Fruit fly (Drosophila melanogaster): ENCODE measurements around the gene CG12099.
A peak's percentile ranks its signal among the peaks of the same experiment; 100 is the strongest.

Gene CG12099

DNA sequence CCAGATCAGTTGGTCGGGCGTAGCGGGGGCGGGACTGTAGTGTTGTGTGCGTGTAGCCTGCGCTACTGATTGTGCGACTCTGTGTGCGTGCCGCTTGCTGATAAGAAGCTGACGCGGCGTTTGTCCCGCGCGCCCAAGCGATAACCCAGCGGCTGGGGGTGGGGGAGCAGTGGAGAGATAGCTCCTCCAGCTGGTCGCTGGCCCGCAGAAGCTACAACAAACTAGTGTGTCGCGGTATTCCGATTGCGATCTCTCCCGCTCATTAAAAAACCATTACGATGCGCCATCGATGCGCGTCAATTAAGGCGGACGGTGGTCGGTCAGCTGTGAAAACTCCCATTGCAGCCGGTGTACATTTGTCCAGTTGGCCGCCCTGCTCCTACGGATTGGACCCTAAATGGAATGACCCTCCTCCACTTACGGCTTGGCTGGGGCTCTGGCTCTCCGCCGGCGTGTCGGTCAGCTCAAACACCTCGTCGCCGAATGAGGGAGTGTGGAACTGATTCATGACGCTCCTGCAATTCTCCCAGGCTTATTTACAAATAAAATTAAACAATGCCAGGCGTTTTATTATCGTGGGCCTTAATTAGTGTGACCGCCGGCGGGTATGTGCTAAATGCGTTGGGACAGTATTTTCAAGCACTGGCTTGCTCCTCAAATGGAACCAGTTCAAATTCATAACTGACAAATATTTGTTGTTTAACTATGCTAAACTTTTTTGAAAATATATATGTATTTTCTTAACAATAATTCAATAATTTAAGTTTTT, 44.0 kb upstream of the CG12099 start, which contains the start of gene CG12104 (continued):
- no peak for TF ChIP-seq CG8944 (GFP tag; optimal IDR thresholded peaks at IDR 0.05)
- TF ChIP-seq CG17186 (GFP tag; optimal IDR thresholded peaks at IDR 0.05), result peak; percentile 18
- no peak for TF ChIP-seq CG11504 (tag; optimal IDR thresholded peaks at IDR 0.05)
- TF ChIP-seq Dek (tag; optimal IDR thresholded peaks at IDR 0.05), result no peak
- TF ChIP-seq Atf6 (GFP tag; IDR thresholded peaks at IDR 0.05), result no peak
- no peak for TF ChIP-seq cas (GFP tag; IDR thresholded peaks at IDR 0.05)
- no peak for TF ChIP-seq CG6683 (GFP tag; optimal IDR thresholded peaks at IDR 0.05)
- TF ChIP-seq chinmo (GFP tag; IDR thresholded peaks at IDR 0.05; ENCODE audit: partially characterized antibody), result peak; percentile 70; the same call in 1 of the 4 replicates
- no peak for TF ChIP-seq Atf-2 (GFP tag; optimal IDR thresholded peaks at IDR 0.05)
- no peak for TF ChIP-seq cato (GFP tag; optimal IDR thresholded peaks at IDR 0.05; ENCODE audit: borderline replicate concordance)
- no peak for TF ChIP-seq p53 (GFP tag; optimal IDR thresholded peaks at IDR 0.05)
- TF ChIP-seq eve (GFP tag; optimal IDR thresholded peaks at IDR 0.05), result no peak
- TF ChIP-seq pum (GFP tag; optimal IDR thresholded peaks at IDR 0.05), result no peak
- TF ChIP-seq CG7786 (GFP tag; optimal IDR thresholded peaks at IDR 0.05), result no peak
- TF ChIP-seq shn (GFP tag; optimal IDR thresholded peaks at IDR 0.05), result no peak
- TF ChIP-seq ken (GFP tag; IDR thresholded peaks at IDR 0.05), result no peak
- TF ChIP-seq CG7987 (GFP tag; optimal IDR thresholded peaks at IDR 0.05), result peak; percentile 12
- no peak for TF ChIP-seq CG11247 (GFP tag; IDR thresholded peaks at IDR 0.05)
- TF ChIP-seq CG15601 (tag; optimal IDR thresholded peaks at IDR 0.05), result no peak
- TF ChIP-seq bigmax (GFP tag; optimal IDR thresholded peaks at IDR 0.05), result no peak
- no peak for TF ChIP-seq Meics (GFP tag; optimal IDR thresholded peaks at IDR 0.05)
- TF ChIP-seq chm (GFP tag; IDR thresholded peaks at IDR 0.05), result no peak
- TF ChIP-seq CG7271 (tag; optimal IDR thresholded peaks at IDR 0.05), result no peak
- peak; percentile 95 for TF ChIP-seq CG10543 (GFP tag; optimal IDR thresholded peaks at IDR 0.05)
- TF ChIP-seq luna (GFP tag; optimal IDR thresholded peaks at IDR 0.05), result no peak
- TF ChIP-seq sug (tag; optimal IDR thresholded peaks at IDR 0.05), result peak; percentile 91
- no peak for TF ChIP-seq bbx (GFP tag; IDR thresholded peaks at IDR 0.05; ENCODE audit: partially characterized antibody)
- no peak for TF ChIP-seq salm (tag; optimal IDR thresholded peaks at IDR 0.05)
- no peak for TF ChIP-seq stc (GFP tag; IDR thresholded peaks at IDR 0.05)
- no peak for TF ChIP-seq fd102C (GFP tag; optimal IDR thresholded peaks at IDR 0.05)
- TF ChIP-seq CG31224 (GFP tag; IDR thresholded peaks at IDR 0.05), result no peak
- TF ChIP-seq Scr (GFP tag; IDR thresholded peaks at IDR 0.05; ENCODE audit: partially characterized antibody), result peak; percentile 21; the same call in 1 of the 2 replicates
- TF ChIP-seq CG17802 (tag; optimal IDR thresholded peaks at IDR 0.05), result peak; percentile 64
- no peak for TF ChIP-seq Hr3 (GFP tag; optimal IDR thresholded peaks at IDR 0.05)
- TF ChIP-seq CG18764 (GFP tag; optimal IDR thresholded peaks at IDR 0.05), result no peak
- no peak for TF ChIP-seq Fer3 (tag; optimal IDR thresholded peaks at IDR 0.05)
- no peak for TF ChIP-seq Usf (GFP tag; optimal IDR thresholded peaks at IDR 0.05)
- no peak for TF ChIP-seq gro (GFP tag; optimal IDR thresholded peaks at IDR 0.05)
- TF ChIP-seq Bgb (GFP tag; IDR thresholded peaks at IDR 0.05; ENCODE audit: partially characterized antibody), result peak; percentile 27; the same call in 1 of the 2 replicates
- TF ChIP-seq CG3726 (GFP tag; IDR thresholded peaks at IDR 0.05), result no peak
- no peak for TF ChIP-seq Lim3 (GFP tag; IDR thresholded peaks at IDR 0.05)
- TF ChIP-seq Adf1 (GFP tag; IDR thresholded peaks at IDR 0.05), result peak; percentile 73
- TF ChIP-seq insv (GFP tag; optimal IDR thresholded peaks at IDR 0.05), result no peak
- TF ChIP-seq dmrt99B (tag; optimal IDR thresholded peaks at IDR 0.05), result no peak
- no peak for TF ChIP-seq CG13123 (GFP tag; optimal IDR thresholded peaks at IDR 0.05)
- no peak for TF ChIP-seq unpg (GFP tag; optimal IDR thresholded peaks at IDR 0.05)
- TF ChIP-seq CG6689 (GFP tag; IDR thresholded peaks at IDR 0.05), result 0 out of 2 replicates have a peak, but pooled peaks have one; percentile 8
- peak; percentile 79 for TF ChIP-seq cg (GFP tag; optimal IDR thresholded peaks at IDR 0.05)
- TF ChIP-seq CG18262 (tag; optimal IDR thresholded peaks at IDR 0.05), result peak; percentile 16
